Fruit fly (Drosophila melanogaster) whole organism, embryonic: ENCODE results near the gene ClpX.

Experiments used
- CG10321 ChIP-seq: fragments of 200-800 bp; sonication (Bioruptor generic); IDR thresholded peaks from 2 replicates; pipeline ENCODE4 v1.3.6; 2022; ENCODE audit warnings: missing biosample characterization, missing genetic modification characterization
- CG11085 ChIP-seq: fragments of 200-800 bp; sonication (Bioruptor generic); IDR thresholded peaks from 2 replicates; pipeline ENCODE4 v1.3.6; 2022; ENCODE audit warnings: missing biosample characterization, missing genetic modification characterization
- CG11247 ChIP-seq: fragments of 200-800 bp; sonication (Bioruptor generic); IDR thresholded peaks from 2 replicates; pipeline ENCODE4 v1.3.6; 2022; ENCODE audit warnings: missing biosample characterization, missing genetic modification characterization
- CG12071 ChIP-seq: fragments of 200-800 bp; sonication (Bioruptor generic); optimal IDR thresholded peaks from 3 replicates; lab custom pipeline; 2018; ENCODE audit warnings: missing biosample characterization, mild to moderate bottlenecking, missing genetic modification characterization
- CG13296 ChIP-seq: fragments of 200-800 bp; sonication (Bioruptor generic); optimal IDR thresholded peaks from 3 replicates; lab custom pipeline; 2018; ENCODE audit warnings: missing biosample characterization, mild to moderate bottlenecking, missing genetic modification characterization
- CG17612 ChIP-seq: fragments of 200-800 bp; sonication (Bioruptor generic); IDR thresholded peaks from 2 replicates; pipeline ENCODE4 v1.3.6; 2022; ENCODE audit warnings: missing biosample characterization, missing genetic modification characterization
- CG18011 ChIP-seq: fragments of 200-800 bp; sonication (Bioruptor generic); optimal IDR thresholded peaks from 2 replicates; lab custom pipeline; 2017; ENCODE audit warnings: missing biosample characterization, missing genetic modification characterization, mild to moderate bottlenecking, moderate library complexity, missing genotype
- CG18599 ChIP-seq: fragments of 200-800 bp; sonication (Bioruptor generic); optimal IDR thresholded peaks from 3 replicates; lab custom pipeline; 2017; ENCODE audit warnings: missing biosample characterization, missing genetic modification characterization, mild to moderate bottlenecking, moderate library complexity, missing genetic modification reagents
- CG2120 ChIP-seq: fragments of 200-800 bp; sonication (Bioruptor generic); optimal IDR thresholded peaks from 3 replicates; lab custom pipeline; 2016; ENCODE audit warnings: missing biosample characterization, missing genetic modification characterization
- CG3065 ChIP-seq: fragments of 200-800 bp; sonication (Bioruptor generic); optimal IDR thresholded peaks from 2 replicates; lab custom pipeline; 2016; ENCODE audit warnings: missing biosample characterization, missing genetic modification characterization
- CG34376 ChIP-seq: fragments of 200-800 bp; sonication (Bioruptor generic); optimal IDR thresholded peaks from 2 replicates; lab custom pipeline; 2018; ENCODE audit warnings: missing biosample characterization, mild to moderate bottlenecking, missing genetic modification characterization
- CG4282 ChIP-seq: fragments of 200-800 bp; sonication (Bioruptor generic); optimal IDR thresholded peaks from 2 replicates; lab custom pipeline; 2016; ENCODE audit warnings: missing biosample characterization, missing genetic modification characterization
- CG4360 ChIP-seq: fragments of 200-800 bp; sonication (Bioruptor generic); IDR thresholded peaks from 2 replicates; pipeline ENCODE4 v1.3.6; 2022; ENCODE audit warnings: missing biosample characterization, missing genetic modification characterization
- CG4707 ChIP-seq: fragments of 200-800 bp; sonication (Bioruptor generic); optimal IDR thresholded peaks from 2 replicates; lab custom pipeline; 2018; ENCODE audit warnings: missing biosample characterization, mild to moderate bottlenecking, missing genetic modification characterization, moderate library complexity
- CG5953 ChIP-seq: fragments of 200-800 bp; sonication (Bioruptor generic); IDR thresholded peaks from 2 replicates; pipeline ENCODE4 v1.3.6; 2022; ENCODE audit warnings: missing biosample characterization, missing genetic modification characterization
- CG6254 ChIP-seq: fragments of 200-800 bp; sonication (Bioruptor generic); optimal IDR thresholded peaks from 3 replicates; lab custom pipeline; 2017; ENCODE audit warnings: mild to moderate bottlenecking, missing biosample characterization, missing genetic modification reagents, missing genetic modification characterization
- CG7271 ChIP-seq: fragments of 200-800 bp; sonication (Bioruptor generic); optimal IDR thresholded peaks from 2 replicates; lab custom pipeline; 2018; ENCODE audit warnings: missing biosample characterization, mild to moderate bottlenecking, missing genetic modification characterization, moderate library complexity
- CG7357 ChIP-seq: fragments of 200-800 bp; sonication (Bioruptor generic); IDR thresholded peaks from 3 replicates; pipeline ENCODE4 v1.3.6; 2022; ENCODE audit warnings: missing biosample characterization, missing genetic modification characterization
- CG7556 ChIP-seq: fragments of 200-800 bp; sonication (Bioruptor generic); optimal IDR thresholded peaks from 2 replicates; lab custom pipeline; 2017; ENCODE audit warnings: missing biosample characterization, mild to moderate bottlenecking, missing genetic modification characterization
- CG7745 ChIP-seq: fragments of 200-800 bp; sonication (Bioruptor generic); optimal IDR thresholded peaks from 2 replicates; lab custom pipeline; 2018; ENCODE audit warnings: missing biosample characterization, mild to moderate bottlenecking, missing genetic modification characterization, moderate library complexity
- CG9437 ChIP-seq: fragments of 200-800 bp; sonication (Bioruptor generic); optimal IDR thresholded peaks from 2 replicates; lab custom pipeline; 2018; ENCODE audit warnings: missing biosample characterization, mild to moderate bottlenecking, missing genetic modification characterization
- CG9797 ChIP-seq: fragments of 200-800 bp; sonication (Bioruptor generic); optimal IDR thresholded peaks from 3 replicates; lab custom pipeline; 2018; ENCODE audit warnings: missing biosample characterization, mild to moderate bottlenecking, missing genetic modification characterization
- CTCF ChIP-seq: fragments of 200-800 bp; sonication (Bioruptor generic); optimal IDR thresholded peaks from 2 replicates; lab custom pipeline; 2017; ENCODE audit warnings: missing biosample characterization, mild to moderate bottlenecking, missing genetic modification characterization, moderate library complexity
- Chrac-16 ChIP-seq: fragments of 200-800 bp; sonication (Bioruptor generic); optimal IDR thresholded peaks from 3 replicates; lab custom pipeline; 2016; ENCODE audit warnings: missing biosample characterization, missing genetic modification characterization
- Dbx ChIP-seq: fragments of 200-800 bp; sonication (Bioruptor generic); IDR thresholded peaks from 3 replicates; pipeline ENCODE4 v1.3.6; 2022; ENCODE audit warnings: missing biosample characterization, missing genetic modification characterization
- Gug ChIP-seq: fragments of 200-800 bp; sonication (Bioruptor generic); IDR thresholded peaks from 4 replicates; pipeline ENCODE4 v1.3.6; 2022; ENCODE audit warnings: missing biosample characterization, missing genetic modification characterization
- HLH3B ChIP-seq: fragments of 200-800 bp; sonication (Bioruptor generic); IDR thresholded peaks from 2 replicates; pipeline ENCODE4 v1.3.6; 2022; ENCODE audit warnings: missing biosample characterization, missing genetic modification characterization
- Hr3 ChIP-seq: fragments of 200-800 bp; sonication (Bioruptor generic); optimal IDR thresholded peaks from 3 replicates; lab custom pipeline; 2016; ENCODE audit warnings: missing biosample characterization, missing genetic modification characterization
- Lhr ChIP-seq: fragments of 200-800 bp; sonication (Bioruptor generic); optimal IDR thresholded peaks from 3 replicates; lab custom pipeline; 2017; ENCODE audit warnings: mild to moderate bottlenecking, missing biosample characterization, missing genetic modification reagents, missing genetic modification characterization
- NfI ChIP-seq: fragments of 200-800 bp; sonication (Bioruptor generic); optimal IDR thresholded peaks from 3 replicates; lab custom pipeline; 2018; ENCODE audit warnings: missing biosample characterization, mild to moderate bottlenecking, missing genetic modification characterization, moderate library complexity
- Oaz ChIP-seq: fragments of 200-800 bp; sonication (Bioruptor generic); IDR thresholded peaks from 2 replicates; pipeline ENCODE4 v1.3.6; 2022; ENCODE audit warnings: missing biosample characterization, missing genetic modification characterization
- al ChIP-seq: fragments of 200-800 bp; sonication (Bioruptor generic); IDR thresholded peaks from 2 replicates; pipeline ENCODE4 v1.3.6; 2022; ENCODE audit warnings: missing biosample characterization, missing genetic modification characterization
- ara ChIP-seq: fragments of 200-800 bp; sonication (Bioruptor generic); IDR thresholded peaks from 2 replicates; pipeline ENCODE4 v1.3.6; 2022; ENCODE audit warnings: missing biosample characterization, missing genetic modification characterization
- bigmax ChIP-seq: fragments of 200-800 bp; sonication (Bioruptor generic); optimal IDR thresholded peaks from 2 replicates; lab custom pipeline; 2018; ENCODE audit warnings: missing biosample characterization, mild to moderate bottlenecking, missing genetic modification characterization
- br ChIP-seq: fragments of >200 bp; optimal IDR thresholded peaks from 2 replicates; lab custom pipeline; 2017
- croc ChIP-seq: fragments of 200-800 bp; sonication (Bioruptor generic); conservative IDR thresholded peaks from 3 replicates; pipeline ENCODE4 v1.3.6; 2022; ENCODE audit warnings: missing biosample characterization, missing genetic modification characterization
- crol ChIP-seq: fragments of 200-800 bp; sonication (Bioruptor generic); IDR thresholded peaks from 2 replicates; pipeline ENCODE4 v1.3.6; 2022; ENCODE audit warnings: missing biosample characterization, missing genetic modification characterization
- esg ChIP-seq: fragments of 200-800 bp; sonication (Bioruptor generic); conservative IDR thresholded peaks from 2 replicates; pipeline ENCODE4 v1.3.6; 2022; ENCODE audit warnings: missing biosample characterization, missing genetic modification characterization
- eyg ChIP-seq: fragments of 200-800 bp; sonication (Bioruptor generic); optimal IDR thresholded peaks from 3 replicates; lab custom pipeline; 2016; ENCODE audit warnings: missing biosample characterization, missing genetic modification characterization
- hbn ChIP-seq: fragments of 200-800 bp; sonication (Bioruptor generic); IDR thresholded peaks from 2 replicates; pipeline ENCODE4 v1.3.6; 2022; ENCODE audit warnings: missing biosample characterization, missing genetic modification characterization; ENCODE audit not compliant: partially characterized antibody
- ind ChIP-seq: fragments of 200-800 bp; sonication (Bioruptor generic); optimal IDR thresholded peaks from 3 replicates; lab custom pipeline; 2016; ENCODE audit warnings: missing biosample characterization, missing genetic modification characterization
- lab ChIP-seq: fragments of 200-800 bp; sonication (Bioruptor generic); optimal IDR thresholded peaks from 3 replicates; lab custom pipeline; 2017; ENCODE audit warnings: missing biosample characterization, missing genetic modification characterization, mild to moderate bottlenecking, moderate library complexity, missing genetic modification reagents
- mld ChIP-seq: fragments of 200-800 bp; sonication (Bioruptor generic); IDR thresholded peaks from 3 replicates; pipeline ENCODE4 v1.3.6; 2022; ENCODE audit warnings: missing biosample characterization, missing genetic modification characterization; ENCODE audit not compliant: partially characterized antibody
- org-1 ChIP-seq: fragments of 200-800 bp; sonication (Bioruptor generic); optimal IDR thresholded peaks from 2 replicates; lab custom pipeline; 2017; ENCODE audit warnings: missing biosample characterization, missing genetic modification characterization
- repo ChIP-seq: fragments of 200-800 bp; sonication (Bioruptor generic); optimal IDR thresholded peaks from 2 replicates; lab custom pipeline; 2016; ENCODE audit warnings: missing biosample characterization, missing genetic modification characterization
- run ChIP-seq: fragments of 200-800 bp; sonication (Bioruptor generic); optimal IDR thresholded peaks from 3 replicates; lab custom pipeline; 2018; ENCODE audit warnings: missing biosample characterization, mild to moderate bottlenecking, missing genetic modification characterization
- schlank ChIP-seq: fragments of 200-800 bp; sonication (Bioruptor generic); optimal IDR thresholded peaks from 2 replicates; lab custom pipeline; 2018; ENCODE audit warnings: missing biosample characterization, mild to moderate bottlenecking, missing genetic modification characterization
- scrt ChIP-seq: fragments of 200-800 bp; sonication (Bioruptor generic); optimal IDR thresholded peaks from 2 replicates; lab custom pipeline; 2018; ENCODE audit warnings: missing biosample characterization, mild to moderate bottlenecking, missing genetic modification characterization, moderate library complexity
- slou ChIP-seq: fragments of 200-800 bp; sonication (Bioruptor generic); optimal IDR thresholded peaks from 3 replicates; lab custom pipeline; 2016; ENCODE audit warnings: missing biosample characterization, missing genetic modification characterization
- sr ChIP-seq: fragments of 200-800 bp; sonication (Bioruptor generic); IDR thresholded peaks from 3 replicates; pipeline ENCODE4 v1.3.6; 2022; ENCODE audit warnings: missing biosample characterization, missing genetic modification characterization
- zen2 ChIP-seq: fragments of 200-800 bp; sonication (Bioruptor generic); IDR thresholded peaks from 3 replicates; pipeline ENCODE4 v1.3.6; 2022; ENCODE audit warnings: missing biosample characterization, missing genetic modification characterization; ENCODE audit not compliant: partially characterized antibody
- zf30C ChIP-seq: fragments of 200-800 bp; sonication (Bioruptor generic); optimal IDR thresholded peaks from 3 replicates; lab custom pipeline; 2018; ENCODE audit warnings: missing biosample characterization, mild to moderate bottlenecking, missing genetic modification characterization

ClpX gene

DNA sequence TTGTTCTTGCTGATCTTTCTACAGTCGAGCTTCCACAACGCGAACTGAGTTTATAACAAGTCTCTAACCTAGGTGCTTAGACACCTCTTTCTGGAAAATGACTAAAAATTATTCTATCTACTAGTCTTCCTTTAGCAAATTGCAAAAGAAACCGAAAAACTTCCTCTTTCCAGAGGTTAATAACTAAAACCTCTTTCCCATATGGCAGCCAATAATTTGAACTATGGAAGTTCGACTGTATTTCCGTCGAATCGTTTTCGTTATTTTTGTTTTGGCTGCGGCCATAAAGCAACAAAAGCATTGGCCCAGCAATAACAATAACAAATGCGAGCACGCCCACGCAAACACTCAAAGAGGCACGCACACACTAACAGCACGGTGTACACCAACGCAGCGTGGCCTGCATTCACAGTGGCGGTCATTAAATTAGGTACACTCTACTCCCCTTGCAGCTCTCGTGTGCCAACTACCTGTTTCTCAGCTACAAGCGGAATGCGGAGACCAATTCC lies 23.0 kb downstream of the ClpX start (continued):
- TF ChIP-seq CG34376 (GFP tag; lab: Kevin White, UChicago) = peak; percentile 77
- TF ChIP-seq CG4707 (GFP tag; lab: Kevin White, UChicago) = peak; percentile 51
- TF ChIP-seq CG7357 = no peak
- TF ChIP-seq CG9437 = peak; percentile 64
- TF ChIP-seq Dbx (GFP tag; lab: Robert Waterston, UW) = peak; percentile 48; the same call in 1 of the 3 replicates
- TF ChIP-seq slou (GFP tag; lab: Kevin White, UChicago) = no peak
- no peak for TF ChIP-seq CG4282 (GFP tag; lab: Kevin White, UChicago)
- no peak for TF ChIP-seq repo (GFP tag; lab: Kevin White, UChicago)
- peak; percentile 76 for TF ChIP-seq CG18599 (GFP tag; lab: Kevin White, UChicago)
- peak; percentile 11 for TF ChIP-seq org-1 (GFP tag; lab: Kevin White, UChicago)
- no peak; the same call in 2 of the 3 replicates for TF ChIP-seq croc (GFP tag; lab: Robert Waterston, UW)
- 0 out of 4 replicates have a peak, but pooled peaks have one; percentile 5 for TF ChIP-seq Gug (GFP tag; lab: Robert Waterston, UW)
- TF ChIP-seq crol (GFP tag; lab: Robert Waterston, UW) = no peak
- TF ChIP-seq Chrac-16 (GFP tag; lab: Kevin White, UChicago) = no peak
- TF ChIP-seq bigmax (GFP tag; lab: Kevin White, UChicago) = no peak
- peak; percentile 58 for TF ChIP-seq scrt (GFP tag; lab: Kevin White, UChicago)
- no peak for TF ChIP-seq CG18011 (GFP tag; lab: Kevin White, UChicago)
- peak; percentile 72 for TF ChIP-seq NfI (GFP tag; lab: Kevin White, UChicago)
- no peak for TF ChIP-seq br (lab: Kevin White, UChicago)
- TF ChIP-seq CG7556 = peak; percentile 49
- TF ChIP-seq CG2120 = peak; percentile 59
- no peak for TF ChIP-seq zf30C
- TF ChIP-seq ind (GFP tag; lab: Kevin White, UChicago) = peak; percentile 41
- TF ChIP-seq schlank (tag; lab: Kevin White, UChicago) = no peak
- no peak for TF ChIP-seq CG9797 (GFP tag; lab: Kevin White, UChicago)
- no peak for TF ChIP-seq CG12071 (GFP tag; lab: Kevin White, UChicago)
- no peak for TF ChIP-seq CG11085
- TF ChIP-seq HLH3B (GFP tag; lab: Robert Waterston, UW) = no peak
- TF ChIP-seq CG17612 (GFP tag; lab: Robert Waterston, UW) = no peak
- TF ChIP-seq CG3065 (GFP tag; lab: Kevin White, UChicago) = no peak
- no peak for TF ChIP-seq CG5953 (GFP tag; lab: Robert Waterston, UW)
- no peak for TF ChIP-seq CTCF (GFP tag; lab: Kevin White, UChicago)
- TF ChIP-seq CG13296 (GFP tag; lab: Kevin White, UChicago) = peak; percentile 86
- TF ChIP-seq Lhr (GFP tag; lab: Kevin White, UChicago) = no peak
- TF ChIP-seq CG11247 (GFP tag; lab: Robert Waterston, UW) = 0 out of 2 replicates have a peak, but pooled peaks have one; percentile 50
- no peak for TF ChIP-seq zen2 (GFP tag; lab: Robert Waterston, UW)
- TF ChIP-seq al (GFP tag; lab: Robert Waterston, UW) = 0 out of 2 replicates have a peak, but pooled peaks have one; percentile 23
- TF ChIP-seq esg (GFP tag; lab: Robert Waterston, UW) = no peak; the same call in 1 of the 2 replicates
- no peak for TF ChIP-seq mld (GFP tag; lab: Robert Waterston, UW)
- no peak for TF ChIP-seq hbn
- peak; percentile 99 for TF ChIP-seq sr (GFP tag; lab: Robert Waterston, UW)
- TF ChIP-seq lab = peak; percentile 78
- 0 out of 2 replicates have a peak, but pooled peaks have one; percentile 18 for TF ChIP-seq ara (GFP tag; lab: Robert Waterston, UW)
- TF ChIP-seq run = peak; percentile 20
- peak; percentile 23 for TF ChIP-seq Hr3 (GFP tag; lab: Kevin White, UChicago)
- no peak for TF ChIP-seq CG10321
- TF ChIP-seq Oaz (GFP tag; lab: Robert Waterston, UW) = no peak
- TF ChIP-seq CG6254 (GFP tag; lab: Kevin White, UChicago) = peak; percentile 8
- peak; percentile 62 for TF ChIP-seq CG4360
- TF ChIP-seq CG7745 (tag; lab: Kevin White, UChicago) = no peak
- no peak for TF ChIP-seq eyg (GFP tag; lab: Kevin White, UChicago)
- TF ChIP-seq CG7271 (tag; lab: Kevin White, UChicago) = no peak
